Worm (Caenorhabditis elegans): ENCODE data around the gene Y47D3A.13.

DNA sequence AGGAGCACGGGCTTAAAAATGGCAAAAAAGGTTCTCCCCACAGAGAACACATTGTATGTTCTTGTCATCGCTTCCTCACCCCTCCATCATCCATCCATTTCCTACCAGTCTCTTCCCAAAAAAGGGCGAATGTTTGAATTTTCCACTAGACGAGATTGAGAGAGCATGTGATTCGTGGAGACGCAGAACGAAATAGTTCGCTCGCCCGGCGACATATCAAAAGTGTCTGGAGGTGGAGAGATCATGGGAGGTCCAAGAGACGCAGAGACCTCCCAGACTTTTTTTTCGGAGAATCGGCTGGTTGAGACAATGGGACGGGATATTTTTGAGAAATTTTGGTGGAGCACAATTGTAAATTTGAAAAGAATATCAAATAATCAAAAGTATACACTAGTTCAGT is 15.5 kb downstream of the Y47D3A.13 start:
- no peak for TF ChIP-seq skn-1 (tag; optimal IDR thresholded peaks at IDR 0.05)
- TF ChIP-seq ZK546.5 (tag; optimal IDR thresholded peaks at IDR 0.05) = no peak

All from whole organism, L2 larva.